Fruit fly (Drosophila melanogaster) whole organism, embryonic: ENCODE results near the gene CG5850.

Source experiments
- CG13624 ChIP-seq: fragments of 200-800 bp; sonication (Bioruptor generic); optimal IDR thresholded peaks from 2 replicates; lab custom pipeline; 2016; ENCODE audit warnings: missing biosample characterization, missing genetic modification characterization
- CG2129 ChIP-seq: fragments of 200-800 bp; sonication (Bioruptor generic); IDR thresholded peaks from 2 replicates; pipeline ENCODE4 v1.3.6; 2022; ENCODE audit warnings: missing biosample characterization, missing genetic modification characterization; ENCODE audit not compliant: partially characterized antibody
- YL-1 ChIP-seq: fragments of 200-800 bp; sonication (Bioruptor generic); optimal IDR thresholded peaks from 3 replicates; lab custom pipeline; 2017; ENCODE audit warnings: missing biosample characterization, mild to moderate bottlenecking, missing genetic modification characterization
- kay ChIP-seq: fragments of 200-800 bp; sonication (Bioruptor generic); optimal IDR thresholded peaks from 2 replicates; lab custom pipeline; 2016; ENCODE audit warnings: missing biosample characterization, missing genetic modification characterization
- zf30C ChIP-seq: fragments of 200-800 bp; sonication (Bioruptor generic); optimal IDR thresholded peaks from 3 replicates; lab custom pipeline; 2018; ENCODE audit warnings: missing biosample characterization, mild to moderate bottlenecking, missing genetic modification characterization

DNA sequence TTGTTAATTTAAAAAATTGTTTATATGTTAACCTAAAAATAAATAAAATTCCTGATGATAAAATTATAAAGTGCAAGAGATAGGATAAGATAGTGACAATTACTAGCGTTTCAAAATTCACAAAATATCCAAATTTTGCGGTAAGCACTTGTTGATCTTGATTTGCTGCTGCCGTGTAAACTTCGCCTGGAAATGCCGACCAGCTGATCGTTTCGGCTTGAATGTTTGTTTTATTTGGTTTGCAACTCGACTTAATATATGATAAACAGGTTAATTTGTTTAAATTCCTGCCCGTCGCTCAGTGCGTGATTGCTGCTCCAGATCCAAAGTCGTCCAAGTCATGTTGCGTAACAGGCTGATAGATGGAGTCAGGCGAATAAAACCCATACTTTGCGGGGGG is 42.3 kb downstream of the CG5850 start, which contains the start of gene CG4592:
- TF ChIP-seq CG2129 (GFP tag; lab: Robert Waterston, UW) = no peak
- no peak for TF ChIP-seq kay (GFP tag; lab: Kevin White, UChicago)
- TF ChIP-seq CG13624 (GFP tag; lab: Kevin White, UChicago) = no peak
- TF ChIP-seq YL-1 (GFP tag; lab: Kevin White, UChicago) = peak; percentile 19
- no peak for TF ChIP-seq zf30C (GFP tag; lab: Kevin White, UChicago)
